Worm (Caenorhabditis elegans): Measurements from ENCODE around the gene hda-11.

hda-11 gene

ce11 chrV:10525902-10526301 is at the start of gene hda-11, which contains the start of gene C35A5.8:
Gene hda-11, plus strand, starts transcription at chrV:10526184.
Gene C35A5.8, minus strand, starts transcription at chrV:10525908.
- TF ChIP-seq sma-3 (GFP tag; optimal IDR thresholded peaks at IDR 0.05) = peak; percentile 62
- TF ChIP-seq gmeb-1 (tag; optimal IDR thresholded peaks at IDR 0.05) = peak; percentile 76
- no peak for TF ChIP-seq ceh-82 (tag; optimal IDR thresholded peaks at IDR 0.05)
- no peak for TF ChIP-seq nhr-77 (tag; optimal IDR thresholded peaks at IDR 0.05)
- TF ChIP-seq ZK546.5 (tag; optimal IDR thresholded peaks at IDR 0.05) = no peak
- no peak for TF ChIP-seq nhr-25 (tag; optimal IDR thresholded peaks at IDR 0.05)
- no peak for TF ChIP-seq mbf-1 (tag; optimal IDR thresholded peaks at IDR 0.05)
- TF ChIP-seq ztf-4 (tag; optimal IDR thresholded peaks at IDR 0.05) = no peak
- TF ChIP-seq blmp-1 (tag; optimal IDR thresholded peaks at IDR 0.05; ENCODE audit: insufficient read depth) = peak; percentile 10
- peak; percentile 65 to 75 for TF ChIP-seq lsy-2 (tag; optimal IDR thresholded peaks at IDR 0.05)
- TF ChIP-seq nhr-6 (tag; optimal IDR thresholded peaks at IDR 0.05) = peak; percentile 41
- TF ChIP-seq nhr-129 (tag; optimal IDR thresholded peaks at IDR 0.05) = peak; percentile 62
- no peak for TF ChIP-seq skn-1 (tag; optimal IDR thresholded peaks at IDR 0.05)
- no peak for TF ChIP-seq nhr-23 (tag; optimal IDR thresholded peaks at IDR 0.05)
- no peak for TF ChIP-seq ceh-16 (tag; optimal IDR thresholded peaks at IDR 0.05)
- TF ChIP-seq egl-27 (tag; optimal IDR thresholded peaks at IDR 0.05) = no peak
- peak; percentile 30 for TF ChIP-seq nhr-21 (tag; optimal IDR thresholded peaks at IDR 0.05)
- TF ChIP-seq aly-2 (tag; optimal IDR thresholded peaks at IDR 0.05) = no peak
- peak; percentile 34 for TF ChIP-seq sem-4 (tag; optimal IDR thresholded peaks at IDR 0.05)
- TF ChIP-seq lin-39 (tag; optimal IDR thresholded peaks at IDR 0.05) = no peak
- TF ChIP-seq unc-62 (GFP tag; optimal IDR thresholded peaks at IDR 0.05) = no peak
- no peak for TF ChIP-seq lin-13 (GFP tag; optimal IDR thresholded peaks at IDR 0.05)
- TF ChIP-seq unc-55 (GFP tag; optimal IDR thresholded peaks at IDR 0.05) = peak; percentile 77
- no peak for TF ChIP-seq R02D3.7 (tag; optimal IDR thresholded peaks at IDR 0.05)
- no peak for TF ChIP-seq unc-39 (tag; optimal IDR thresholded peaks at IDR 0.05)
- TF ChIP-seq crh-2 (tag; optimal IDR thresholded peaks at IDR 0.05) = peak; percentile 64
- no peak for TF ChIP-seq nhr-12 (tag; optimal IDR thresholded peaks at IDR 0.05)
- peak; percentile 73 for TF ChIP-seq F13H6.1 (tag; optimal IDR thresholded peaks at IDR 0.05)
- no peak for TF ChIP-seq Y55F3AM.14 (GFP tag; optimal IDR thresholded peaks at IDR 0.05)
- no peak for TF ChIP-seq nhr-10 (tag; optimal IDR thresholded peaks at IDR 0.05)
- no peak for TF ChIP-seq alr-1 (tag; optimal IDR thresholded peaks at IDR 0.05)
- no peak for TF ChIP-seq ztf-11 (tag; optimal IDR thresholded peaks at IDR 0.05)
- TF ChIP-seq ama-1 (optimal IDR thresholded peaks at IDR 0.05) = no peak
- no peak for TF ChIP-seq dmd-4 (tag; optimal IDR thresholded peaks at IDR 0.05)
- TF ChIP-seq sma-9 (GFP tag; optimal IDR thresholded peaks at IDR 0.05) = peak; percentile 86
- TF ChIP-seq sma-9 (tag; optimal IDR thresholded peaks at IDR 0.05) = no peak
- TF ChIP-seq elt-1 (tag; optimal IDR thresholded peaks at IDR 0.05) = no peak
- no peak for TF ChIP-seq nhr-237 (tag; optimal IDR thresholded peaks at IDR 0.05)
- no peak for TF ChIP-seq peb-1 (tag; optimal IDR thresholded peaks at IDR 0.05)
- TF ChIP-seq ztf-1 (GFP tag; conservative IDR thresholded peaks at IDR 0.05) = no peak
- TF ChIP-seq C34F6.9 (tag; optimal IDR thresholded peaks at IDR 0.05) = peak; percentile 69
- no peak for TF ChIP-seq mab-5 (tag; optimal IDR thresholded peaks at IDR 0.05)
- no peak for TF ChIP-seq nhr-11 (tag; optimal IDR thresholded peaks at IDR 0.05)
- no peak for TF ChIP-seq lin-11 (tag; optimal IDR thresholded peaks at IDR 0.05)
- no peak for TF ChIP-seq zag-1 (tag; optimal IDR thresholded peaks at IDR 0.05)
- peak; percentile 14 for TF ChIP-seq snpc-4 (tag; optimal IDR thresholded peaks at IDR 0.05)
- no peak for TF ChIP-seq elt-3 (tag; optimal IDR thresholded peaks at IDR 0.05)
- TF ChIP-seq fos-1 (tag; optimal IDR thresholded peaks at IDR 0.05) = peak; percentile 44
- TF ChIP-seq mdl-1 (tag; optimal IDR thresholded peaks at IDR 0.05) = no peak
